Worm (Caenorhabditis elegans) whole organism, L4/young adult: Measurements from ENCODE around the gene C17H11.2.

Source experiments
- W03F9.2 ChIP-seq: fragments of 150-350 bp; optimal IDR thresholded peaks from 2 replicates; lab custom pipeline; 2014; ENCODE audit warnings: missing biosample characterization, missing genetic modification characterization
- him-1 ChIP-seq: sonication (generic microtip); optimal IDR thresholded peaks from 2 replicates; lab custom pipeline; 2016; ENCODE audit warnings: missing genotype, missing genetic modification reagents, missing genetic modification characterization, missing compliant biosample characterization

DNA sequence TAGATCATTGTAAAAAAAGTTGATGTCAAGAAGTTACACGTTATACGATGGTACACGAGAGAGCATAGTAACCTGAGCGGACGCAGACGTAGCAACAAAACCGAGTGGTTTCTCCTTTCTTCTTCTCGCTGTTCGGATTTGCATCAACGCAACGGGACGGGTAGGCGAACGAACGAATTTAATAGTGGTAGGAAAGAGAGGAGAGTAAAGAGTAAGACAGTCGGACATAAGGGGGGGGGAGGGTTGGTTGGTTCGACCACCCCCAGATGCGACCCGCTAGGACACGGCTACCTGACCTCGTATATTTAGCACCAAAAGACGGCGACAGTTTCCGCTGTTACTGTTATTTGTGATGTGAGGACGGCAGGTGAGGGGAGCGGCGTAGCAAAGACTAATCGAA lies 31.5 kb downstream of the C17H11.2 start:
- TF ChIP-seq him-1 (tag; lab: Kevin White, UChicago) (no peak), W03F9.2 (tag; lab: Kevin White, UChicago) (no peak)
